Worm (Caenorhabditis elegans) whole organism, L4/young adult: Measurements from ENCODE around the gene popl-1.

Experiments
- W03F9.2 ChIP-seq: fragments of 150-350 bp; optimal IDR thresholded peaks from 2 replicates; lab custom pipeline; 2014; ENCODE audit warnings: missing biosample characterization, missing genetic modification characterization
- dao-5 ChIP-seq: sonication (generic microtip); optimal IDR thresholded peaks from 2 replicates; lab custom pipeline; 2016; ENCODE audit warnings: missing genotype, missing genetic modification characterization, moderate library complexity, missing compliant biosample characterization

DNA sequence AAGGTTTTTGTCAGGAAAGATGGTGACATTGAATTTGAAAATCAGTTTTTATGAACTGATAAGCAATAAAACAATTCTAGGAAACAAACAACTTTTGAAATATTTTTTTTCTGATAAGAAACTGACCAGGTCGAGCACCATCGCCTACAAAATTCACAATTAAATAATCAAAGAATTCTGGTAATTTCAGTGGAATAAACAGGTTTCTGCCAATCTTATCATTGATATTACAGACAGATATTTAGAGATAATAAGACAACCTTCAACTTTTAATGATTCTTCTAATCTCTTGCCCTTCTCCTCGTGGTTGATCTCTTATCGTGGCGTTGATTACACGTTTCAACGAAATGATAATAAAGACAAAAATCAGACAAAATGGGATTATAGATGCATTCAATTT lies 34.4 kb downstream of the popl-1 start:
- TF ChIP-seq dao-5 (tag; lab: Kevin White, UChicago) (no peak), W03F9.2 (tag; lab: Kevin White, UChicago) (no peak)
